Fruit fly (Drosophila melanogaster): ENCODE data around the gene Myo28B1.

The Myo28B1 gene

dm6 chr2L:7701417-7701816 is 35.6 kb downstream of the Myo28B1 start, which contains the start of gene Tep2:
Gene Tep2, minus strand, starts transcription at chr2L:7701601.
- TF ChIP-seq Crg-1 (GFP tag; optimal IDR thresholded peaks at IDR 0.05), result no peak
- TF ChIP-seq pad (GFP tag; optimal IDR thresholded peaks at IDR 0.05), result no peak
- TF ChIP-seq CG7101 (tag; optimal IDR thresholded peaks at IDR 0.05), result no peak
- TF ChIP-seq Clk (GFP tag; optimal IDR thresholded peaks at IDR 0.05), result no peak
- TF ChIP-seq ovo (GFP tag; optimal IDR thresholded peaks at IDR 0.05), result no peak
- TF ChIP-seq cic (GFP tag; optimal IDR thresholded peaks at IDR 0.05), result peak; percentile 9
- no peak for TF ChIP-seq CG5204 (GFP tag; optimal IDR thresholded peaks at IDR 0.05)
- peak; percentile 9 for TF ChIP-seq bab1 (GFP tag; optimal IDR thresholded peaks at IDR 0.05)
- no peak for TF ChIP-seq CG14711 (tag; optimal IDR thresholded peaks at IDR 0.05)
- no peak for TF ChIP-seq Hr96 (GFP tag; optimal IDR thresholded peaks at IDR 0.05)
- TF ChIP-seq tj (GFP tag; optimal IDR thresholded peaks at IDR 0.05), result peak; percentile 6
- TF ChIP-seq toe (GFP tag; optimal IDR thresholded peaks at IDR 0.05), result no peak

DNA sequence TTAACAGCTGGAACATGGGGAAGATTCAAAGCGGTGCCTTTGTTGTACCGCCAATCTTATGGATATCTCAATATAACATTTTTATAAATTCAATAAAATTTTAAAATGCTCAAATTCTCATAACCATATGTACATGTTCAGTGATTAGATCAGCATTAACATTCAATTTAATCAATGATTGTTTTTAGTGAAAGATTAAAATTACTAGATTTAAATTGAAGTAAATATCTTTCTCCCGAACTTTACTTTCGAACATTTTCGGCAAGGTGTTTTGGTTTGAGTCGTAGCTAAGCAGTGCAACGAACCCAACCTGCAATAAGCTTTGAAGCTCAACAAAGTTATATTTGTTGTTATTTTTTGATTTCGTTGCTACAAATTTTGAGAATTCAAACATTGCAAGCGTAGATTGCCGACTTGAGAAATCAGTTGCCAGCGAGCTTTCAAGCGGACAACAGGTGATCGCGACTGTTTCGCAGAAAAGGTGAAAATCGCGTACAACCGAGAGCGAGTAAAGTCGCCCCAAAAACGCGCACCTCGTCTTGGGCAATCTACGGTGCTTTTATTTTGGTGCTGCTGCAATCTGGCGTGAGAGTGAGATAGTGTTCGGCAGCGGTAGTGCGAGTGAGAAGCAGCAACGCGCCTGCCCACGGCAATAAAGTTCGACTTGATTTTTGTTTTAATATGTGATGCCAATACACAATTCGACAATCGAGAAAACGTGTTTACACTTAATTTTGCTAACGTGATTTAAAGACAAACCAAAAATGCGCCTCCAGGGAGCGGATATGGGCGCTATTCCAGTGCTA is 36.7 kb downstream of the Myo28B1 start, which contains the start of gene Tep3:
Gene Tep3, plus strand, starts transcription at position 423 of the 806 bp plus-strand sequence.
- TF ChIP-seq pad (GFP tag; optimal IDR thresholded peaks at IDR 0.05) (peak; percentile 28), Hr96 (GFP tag; optimal IDR thresholded peaks at IDR 0.05) (peak; percentile 7), kay (GFP tag; ENCODE audit: borderline replicate concordance) (peak; percentile 72), toe (GFP tag; optimal IDR thresholded peaks at IDR 0.05) (peak; percentile 58), tj (GFP tag; optimal IDR thresholded peaks at IDR 0.05) (no peak), CG33017 (tag; optimal IDR thresholded peaks at IDR 0.05) (peak; percentile 26), bab1 (GFP tag; optimal IDR thresholded peaks at IDR 0.05) (peak; percentile 73), CG7045 (GFP tag; optimal IDR thresholded peaks at IDR 0.05) (peak; percentile 56), Mnt (GFP tag; optimal IDR thresholded peaks at IDR 0.05) (no peak), CG14711 (tag; optimal IDR thresholded peaks at IDR 0.05) (peak; percentile 59), CG5204 (GFP tag; optimal IDR thresholded peaks at IDR 0.05) (peak; percentile 6), Crg-1 (GFP tag; optimal IDR thresholded peaks at IDR 0.05) (no peak), CG7101 (tag; optimal IDR thresholded peaks at IDR 0.05) (peak; percentile 40)

- peak; percentile 24 for TF ChIP-seq kay (GFP tag; ENCODE audit: borderline replicate concordance)
- no peak for TF ChIP-seq Hr96 (GFP tag; optimal IDR thresholded peaks at IDR 0.05)
These were observed 37.7 kb downstream of the Myo28B1 start for dm6 chr2L:7703534-7703933.

dm6 chr2L:7710580-7710979 is 44.7 kb downstream of the Myo28B1 start, which contains the start of gene Ntl:
Gene Ntl, plus strand, starts transcription at chr2L:7710880.
- no peak for TF ChIP-seq kay (GFP tag; ENCODE audit: borderline replicate concordance)
- TF ChIP-seq CG12768 (GFP tag; optimal IDR thresholded peaks at IDR 0.05), result no peak
- TF ChIP-seq CG33017 (tag; optimal IDR thresholded peaks at IDR 0.05), result no peak
- no peak for TF ChIP-seq Mnt (GFP tag; optimal IDR thresholded peaks at IDR 0.05)
- TF ChIP-seq CG5204 (GFP tag; optimal IDR thresholded peaks at IDR 0.05), result no peak
- TF ChIP-seq bab1 (GFP tag; optimal IDR thresholded peaks at IDR 0.05), result no peak
- no peak for TF ChIP-seq CG1620 (GFP tag; optimal IDR thresholded peaks at IDR 0.05)
- TF ChIP-seq cic (GFP tag; optimal IDR thresholded peaks at IDR 0.05), result no peak
- TF ChIP-seq cnc (optimal IDR thresholded peaks at IDR 0.05), result no peak
- TF ChIP-seq Hr96 (GFP tag; optimal IDR thresholded peaks at IDR 0.05), result no peak
- no peak for TF ChIP-seq toe (GFP tag; optimal IDR thresholded peaks at IDR 0.05)
- TF ChIP-seq CG7045 (GFP tag; optimal IDR thresholded peaks at IDR 0.05), result no peak
- no peak for TF ChIP-seq CG14711 (tag; optimal IDR thresholded peaks at IDR 0.05)
- TF ChIP-seq CG7101 (tag; optimal IDR thresholded peaks at IDR 0.05), result no peak
- no peak for TF ChIP-seq Crg-1 (GFP tag; optimal IDR thresholded peaks at IDR 0.05)

- no peak for TF ChIP-seq CG11617 (GFP tag; optimal IDR thresholded peaks at IDR 0.05)
- TF ChIP-seq Crg-1 (GFP tag; optimal IDR thresholded peaks at IDR 0.05), result no peak
- no peak for TF ChIP-seq CG33017 (tag; optimal IDR thresholded peaks at IDR 0.05)
- TF ChIP-seq kay (GFP tag; ENCODE audit: borderline replicate concordance), result no peak
- no peak for TF ChIP-seq ovo (GFP tag; optimal IDR thresholded peaks at IDR 0.05)
- no peak for TF ChIP-seq bab1 (GFP tag; optimal IDR thresholded peaks at IDR 0.05)
- TF ChIP-seq CG7101 (tag; optimal IDR thresholded peaks at IDR 0.05), result no peak
- no peak for TF ChIP-seq toe (GFP tag; optimal IDR thresholded peaks at IDR 0.05)
- no peak for TF ChIP-seq cic (GFP tag; optimal IDR thresholded peaks at IDR 0.05)
- TF ChIP-seq Hr96 (GFP tag; optimal IDR thresholded peaks at IDR 0.05), result no peak
- TF ChIP-seq pad (GFP tag; optimal IDR thresholded peaks at IDR 0.05), result no peak
- no peak for TF ChIP-seq tj (GFP tag; optimal IDR thresholded peaks at IDR 0.05)
- no peak for TF ChIP-seq CG1620 (GFP tag; optimal IDR thresholded peaks at IDR 0.05)
- no peak for TF ChIP-seq Mnt (GFP tag; optimal IDR thresholded peaks at IDR 0.05)
- TF ChIP-seq CG5204 (GFP tag; optimal IDR thresholded peaks at IDR 0.05), result no peak
- TF ChIP-seq CG7045 (GFP tag; optimal IDR thresholded peaks at IDR 0.05), result no peak
- no peak for TF ChIP-seq cnc (optimal IDR thresholded peaks at IDR 0.05)
- TF ChIP-seq Clk (GFP tag; optimal IDR thresholded peaks at IDR 0.05), result no peak
- TF ChIP-seq CG14711 (tag; optimal IDR thresholded peaks at IDR 0.05), result no peak
- TF ChIP-seq CG12768 (GFP tag; optimal IDR thresholded peaks at IDR 0.05), result no peak
These were observed 45.3 kb downstream of the Myo28B1 start for dm6 chr2L:7711034-7711685.

- no peak for TF ChIP-seq ovo (GFP tag; optimal IDR thresholded peaks at IDR 0.05)
- no peak for TF ChIP-seq Hr96 (GFP tag; optimal IDR thresholded peaks at IDR 0.05)
- no peak for TF ChIP-seq Clk (GFP tag; optimal IDR thresholded peaks at IDR 0.05)
- TF ChIP-seq toe (GFP tag; optimal IDR thresholded peaks at IDR 0.05), result no peak
- TF ChIP-seq bab1 (GFP tag; optimal IDR thresholded peaks at IDR 0.05), result no peak
- no peak for TF ChIP-seq CG5204 (GFP tag; optimal IDR thresholded peaks at IDR 0.05)
- TF ChIP-seq CG33017 (tag; optimal IDR thresholded peaks at IDR 0.05), result no peak
- no peak for TF ChIP-seq pad (GFP tag; optimal IDR thresholded peaks at IDR 0.05)
These were observed 50.7 kb downstream of the Myo28B1 start, which contains the start of gene CG33296 for dm6 chr2L:7716545-7716944. Gene CG33296, minus strand, starts transcription at chr2L:7716645.
